Fruit fly (Drosophila melanogaster): ENCODE results near the gene CG33223.

- TF ChIP-seq CTCF (optimal IDR thresholded peaks at IDR 0.05) (no peak), CG8478 (optimal IDR thresholded peaks at IDR 0.05) (no peak)
These were observed 26.2 kb downstream of the CG33223 start, which contains the start of gene CG32713 for dm6 chrX:8457532-8457931.

All from S2 (cell line).